Fruit fly (Drosophila melanogaster) ovary, adult (tissue): ENCODE results near the gene CG18088.

Experiments
- CG17801 ChIP-seq: fragments of 200-800 bp; optimal IDR thresholded peaks from 2 replicates; lab custom pipeline; 2019; ENCODE audit warnings: missing biosample characterization, mild to moderate bottlenecking, missing genetic modification characterization, moderate library complexity; ENCODE audit not compliant: partially characterized antibody

CG18088 gene

DNA sequence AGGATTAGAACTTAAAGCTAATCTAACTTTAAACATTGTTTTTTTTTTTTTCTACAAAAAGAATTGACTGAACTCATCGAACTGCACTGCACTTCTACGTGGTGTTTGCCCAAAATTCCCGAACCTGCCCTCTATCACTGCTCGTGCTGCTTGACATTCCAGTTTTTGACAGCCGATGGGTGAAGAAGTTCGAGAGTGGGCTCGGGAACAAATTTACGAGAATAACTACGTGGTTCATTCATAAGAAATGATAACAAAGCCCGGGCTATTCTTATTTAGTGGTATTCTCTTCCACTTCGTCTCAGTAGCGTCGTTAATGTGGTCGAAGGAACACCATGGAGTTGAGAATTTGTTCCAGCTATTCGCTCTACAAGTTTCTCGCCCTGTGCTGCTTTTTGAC lies at the start of gene CG18088:
Gene CG18088 (plus strand): TSS at position 301 of the 400 bp plus-strand sequence.
- TF ChIP-seq CG17801: no peak

- TF ChIP-seq CG17801: no peak
These were observed 47.7 kb upstream of the CG18088 start for dm6 chr2L:8919638-8920037.

DNA sequence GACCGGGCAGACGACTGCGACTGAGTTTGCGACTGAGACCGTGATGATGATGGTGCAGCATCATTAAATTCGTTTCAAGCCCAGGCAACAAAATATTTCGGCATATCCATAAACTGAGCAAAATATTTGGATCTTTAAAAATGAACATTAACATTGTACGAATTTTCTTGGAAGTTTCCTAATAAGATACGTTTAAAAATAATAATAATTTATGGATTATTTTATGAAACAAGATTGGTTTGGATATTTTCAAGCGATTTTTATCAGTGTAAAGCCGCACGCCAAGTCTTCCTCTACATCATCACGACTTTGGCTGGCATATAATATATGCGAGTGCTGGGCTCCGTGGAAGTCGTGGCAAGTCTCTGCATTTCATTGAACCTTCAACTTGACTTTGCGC lies 47.0 kb upstream of the CG18088 start:
- TF ChIP-seq CG17801: no peak

DNA sequence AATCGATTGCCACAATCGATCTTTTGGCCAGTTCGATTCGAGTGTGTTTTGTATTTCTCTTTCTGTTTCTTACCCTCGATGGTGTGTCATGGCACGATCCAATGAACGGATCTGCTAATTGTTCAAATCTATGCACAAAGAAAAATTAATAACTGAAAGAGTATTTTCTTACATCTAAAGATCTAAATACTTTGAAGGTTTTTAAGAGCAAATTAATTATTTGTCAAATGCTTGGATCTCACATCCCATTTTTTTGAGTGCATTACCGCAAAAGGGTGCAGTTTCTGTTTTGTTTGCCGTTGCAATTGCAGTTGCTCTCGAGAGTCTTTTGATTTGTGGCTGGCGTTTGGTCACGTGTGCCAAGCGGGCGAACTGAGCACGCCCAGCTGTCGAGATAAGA lies 45.4 kb upstream of the CG18088 start:
- no peak for TF ChIP-seq CG17801

dm6 chr2L:8923405-8923804 lies 43.9 kb upstream of the CG18088 start:
- no peak for TF ChIP-seq CG17801

dm6 chr2L:8931176-8931575 lies 36.2 kb upstream of the CG18088 start:
- no peak for TF ChIP-seq CG17801

DNA sequence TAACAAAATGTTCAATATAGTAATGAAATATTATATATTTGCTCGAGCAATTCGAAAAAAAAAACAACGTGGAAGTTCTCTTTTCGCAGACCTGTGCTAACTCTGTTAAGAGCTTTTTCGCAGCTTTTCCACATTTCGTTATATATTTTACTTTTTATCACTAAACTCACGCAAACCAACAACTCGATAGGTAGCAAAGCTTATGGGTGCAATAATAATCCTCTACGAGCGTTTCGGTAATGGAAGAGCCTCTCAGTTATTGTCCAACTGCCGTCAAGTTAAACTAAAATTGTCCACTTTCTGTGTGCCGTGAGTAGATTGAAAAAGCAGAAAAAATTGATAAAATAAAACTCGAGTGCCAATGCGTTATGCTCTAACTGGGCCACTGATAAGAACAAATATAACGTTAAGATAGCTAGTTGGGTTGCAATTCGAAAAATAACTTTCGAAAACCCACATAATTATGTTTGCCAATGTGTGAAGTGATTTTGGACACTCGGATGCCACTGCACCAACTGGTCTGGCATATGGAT lies 33.6 kb upstream of the CG18088 start, which contains the start of gene Tsp29Fa:
Gene Tsp29Fa (plus strand): TSS at position 253 of the 533 bp plus-strand sequence.
- no peak for TF ChIP-seq CG17801

- no peak for TF ChIP-seq CG17801
These were observed 30.3 kb upstream of the CG18088 start, which contains the start of gene Tsp29Fb for dm6 chr2L:8937003-8937402. Gene Tsp29Fb, plus strand, starts transcription at chr2L:8937390.

- TF ChIP-seq CG17801: peak; percentile 34
These were observed 29.4 kb upstream of the CG18088 start for dm6 chr2L:8937837-8938413.

DNA sequence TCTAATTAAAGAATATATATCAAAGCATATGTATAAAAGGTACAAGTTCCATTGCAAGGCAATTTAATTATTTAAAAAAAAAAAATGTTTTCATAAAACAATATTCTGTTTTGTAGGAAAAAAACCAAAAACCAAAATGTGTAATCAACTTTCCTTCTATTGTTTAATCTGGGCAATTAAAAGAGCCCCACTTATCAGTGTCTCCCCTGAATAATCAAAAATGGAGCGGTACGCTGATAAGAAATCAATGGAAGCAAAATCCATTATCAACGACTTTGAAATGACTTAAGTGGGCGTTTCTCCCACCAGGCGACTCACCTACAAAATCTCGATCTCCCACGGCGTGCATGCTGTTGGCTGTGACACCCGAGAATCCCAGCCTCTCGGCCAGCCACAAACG lies 26.7 kb upstream of the CG18088 start:
- no peak for TF ChIP-seq CG17801

DNA sequence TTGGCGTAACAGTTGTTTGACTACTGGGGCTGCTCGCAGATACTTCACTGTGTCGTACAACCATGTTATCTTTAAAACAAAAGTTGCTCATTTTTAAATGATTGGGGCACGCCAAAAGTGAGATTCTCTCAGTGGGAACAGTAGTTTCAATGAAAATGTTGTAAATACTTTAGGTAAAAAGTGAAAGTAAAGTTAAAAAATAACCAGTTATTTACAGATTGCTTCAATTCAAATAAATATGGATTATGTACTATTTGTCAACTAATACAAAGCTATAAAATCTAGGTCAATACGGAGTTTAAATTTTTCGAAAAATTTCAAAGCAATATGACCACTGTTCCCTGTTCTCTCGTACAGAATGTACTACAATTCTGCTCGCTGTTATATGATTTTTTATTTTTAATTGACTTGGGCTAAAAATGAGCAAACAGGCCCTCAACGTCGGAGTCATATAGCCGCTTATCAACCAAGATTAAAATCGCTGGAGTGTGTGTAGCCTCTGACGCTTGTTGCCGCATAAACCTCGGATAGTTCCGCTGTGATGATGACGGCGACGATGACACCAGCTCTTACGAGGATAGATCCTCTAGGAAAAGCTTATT lies 25.5 kb upstream of the CG18088 start, which contains the start of gene Argl:
Gene Argl (minus strand): TSS at position 370 of the 602 bp plus-strand sequence.
- no peak for TF ChIP-seq CG17801

- peak; percentile 38 for TF ChIP-seq CG17801
These were observed 24.2 kb upstream of the CG18088 start, which contains the start of gene CG9515 for dm6 chr2L:8943110-8943509. Gene CG9515, minus strand, starts transcription at chr2L:8943257.

dm6 chr2L:8946718-8947316 lies 20.5 kb upstream of the CG18088 start, which contains the start of gene CG46397:
Gene CG46397, plus strand, starts transcription at chr2L:8947266.
- TF ChIP-seq CG17801: no peak

- peak; percentile 28 for TF ChIP-seq CG17801
These were observed 19.3 kb upstream of the CG18088 start for dm6 chr2L:8947989-8948388.

DNA sequence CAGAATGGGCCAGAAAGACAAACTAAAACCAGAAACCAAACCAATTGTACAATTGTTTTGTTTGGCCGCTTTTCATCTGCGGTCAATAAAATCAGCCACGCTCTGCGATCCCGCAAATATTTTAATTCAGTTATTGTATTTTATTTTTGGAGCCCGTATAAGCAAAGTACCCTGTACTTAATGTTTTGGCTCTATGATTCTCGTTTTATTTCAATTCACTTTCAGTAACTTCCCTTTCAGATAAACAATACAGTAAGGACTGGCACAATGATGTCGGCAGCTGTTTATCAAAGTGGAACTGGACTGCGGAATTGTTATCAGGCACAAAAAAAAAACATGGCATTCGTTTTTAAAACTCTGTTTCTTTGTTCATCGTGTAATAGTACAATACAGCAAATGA lies 18.7 kb upstream of the CG18088 start:
- TF ChIP-seq CG17801: no peak

dm6 chr2L:8949919-8950722 lies 17.2 kb upstream of the CG18088 start:
- TF ChIP-seq CG17801: no peak
